Fruit fly (Drosophila melanogaster): ENCODE measurements around the gene GstD5.

DNA sequence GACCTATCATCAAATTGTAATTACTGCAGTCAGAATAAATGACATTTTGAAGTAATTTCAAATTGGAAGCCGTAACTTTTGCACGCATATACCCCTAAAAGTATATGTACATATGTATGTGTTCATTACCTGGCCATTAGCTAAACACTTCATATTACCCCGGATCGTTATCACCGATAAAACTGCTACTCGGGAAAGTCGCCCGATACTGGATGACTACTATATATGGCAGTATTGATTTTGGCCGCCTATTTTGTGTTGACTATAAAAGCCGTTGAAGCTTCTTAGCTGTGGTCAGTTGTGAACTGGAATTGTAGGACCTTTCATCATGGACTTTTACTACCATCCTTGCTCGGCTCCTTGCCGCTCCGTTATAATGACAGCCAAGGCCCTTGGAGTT, 4.2 kb downstream of the GstD5 start, which contains the start of gene GstD8:
- TF ChIP-seq Hr83 (GFP tag; optimal IDR thresholded peaks at IDR 0.05; ENCODE audit: poor library complexity, severe bottlenecking): no peak
- no peak for TF ChIP-seq h (GFP tag; optimal IDR thresholded peaks at IDR 0.05)
- no peak for TF ChIP-seq jim (GFP tag; optimal IDR thresholded peaks at IDR 0.05)
- TF ChIP-seq lola (GFP tag; optimal IDR thresholded peaks at IDR 0.05): no peak
- TF ChIP-seq Mio (GFP tag; optimal IDR thresholded peaks at IDR 0.05): no peak
- no peak for TF ChIP-seq Rel (GFP tag; optimal IDR thresholded peaks at IDR 0.05)
- no peak for TF ChIP-seq Rel (tag; optimal IDR thresholded peaks at IDR 0.05)
- no peak for TF ChIP-seq sage (GFP tag; optimal IDR thresholded peaks at IDR 0.05)
- TF ChIP-seq CG32264 (GFP tag; optimal IDR thresholded peaks at IDR 0.05): no peak

All from whole organism, wandering third instar larva.